Worm (Caenorhabditis elegans) whole organism, L1 larva: ENCODE data around the gene Y37A1A.2.

Experiments used
- alr-1 ChIP-seq: fragments of 200-800 bp; sonication (Bioruptor generic); optimal IDR thresholded peaks from 2 replicates; lab custom pipeline; 2018; ENCODE audit warnings: borderline replicate concordance, mild to moderate bottlenecking, missing genetic modification characterization, missing compliant biosample characterization
- ama-1 ChIP-seq: fragments of 150-350 bp; optimal IDR thresholded peaks from 2 replicates; lab custom pipeline; 2014
- ceh-88 ChIP-seq: fragments of 200-800 bp; sonication (Bioruptor generic); IDR thresholded peaks from 2 replicates; pipeline ENCODE4 v1.3.6; 2022; ENCODE audit warnings: missing genetic modification characterization, missing compliant biosample characterization
- egl-13 ChIP-seq: sonication (generic microtip); optimal IDR thresholded peaks from 2 replicates; lab custom pipeline; 2016; ENCODE audit warnings: missing genotype, missing genetic modification reagents, missing genetic modification characterization, missing compliant biosample characterization
- mep-1 ChIP-seq: fragments of 150-350 bp; optimal IDR thresholded peaks from 2 replicates; lab custom pipeline; 2014; ENCODE audit warnings: missing biosample characterization, missing genetic modification characterization
- nhr-47 ChIP-seq: sonication (generic microtip); optimal IDR thresholded peaks from 2 replicates; lab custom pipeline; 2016; ENCODE audit warnings: mild to moderate bottlenecking, missing genetic modification characterization, moderate library complexity, missing compliant biosample characterization
- nhr-90 ChIP-seq: sonication (generic microtip); optimal IDR thresholded peaks from 2 replicates; lab custom pipeline; 2016; ENCODE audit warnings: mild to moderate bottlenecking, missing genetic modification characterization, missing compliant biosample characterization; ENCODE audit not compliant: poor library complexity
- ztf-4 ChIP-seq: fragments of 150-350 bp; optimal IDR thresholded peaks from 2 replicates; lab custom pipeline; 2014; ENCODE audit warnings: missing biosample characterization, missing genetic modification characterization

DNA sequence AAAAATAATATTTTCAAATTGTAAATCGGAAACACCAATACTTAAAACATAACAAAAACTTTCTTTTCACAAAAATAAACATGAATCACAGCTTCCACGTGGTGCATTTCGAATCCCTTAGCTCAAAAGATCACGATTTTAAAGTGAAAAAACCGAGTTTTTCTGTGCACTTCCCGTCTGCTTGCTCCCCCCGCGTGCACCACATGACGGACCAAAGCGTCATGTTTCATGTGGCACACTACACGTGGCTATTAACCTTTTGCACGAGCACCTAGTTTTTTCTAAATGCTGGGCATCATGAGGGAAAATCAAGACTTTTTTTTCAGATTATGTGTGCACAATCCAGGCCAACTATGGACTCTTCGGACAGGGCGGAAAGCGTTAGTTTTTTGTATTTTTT lies 32.0 kb downstream of the Y37A1A.2 start:
- TF ChIP-seq ceh-88 (GFP tag; lab: Robert Waterston, UW) (no peak), ama-1 (lab: Kevin White, UChicago) (no peak), nhr-47 (tag; lab: Kevin White, UChicago) (no peak), egl-13 (tag; lab: Kevin White, UChicago) (no peak), alr-1 (tag; lab: Kevin White, UChicago) (no peak), ztf-4 (peak; percentile 16), mep-1 (tag; lab: Kevin White, UChicago) (no peak), nhr-90 (tag; lab: Kevin White, UChicago) (no peak)
